Fruit fly (Drosophila melanogaster) whole organism, prepupa: Measurements from ENCODE around the gene dtr.

ENCODE experiments used
- Blimp-1 ChIP-seq: fragments of 200-800 bp; sonication (Bioruptor generic); optimal IDR thresholded peaks from 3 replicates; lab custom pipeline; 2017; ENCODE audit warnings: missing biosample characterization, missing genetic modification characterization, mild to moderate bottlenecking, moderate library complexity, missing genetic modification reagents
- CG11294 ChIP-seq: fragments of 200-800 bp; sonication (Bioruptor generic); IDR thresholded peaks from 2 replicates; pipeline ENCODE4 v1.3.6; 2022; ENCODE audit warnings: missing biosample characterization, missing genetic modification characterization
- CG11762 ChIP-seq: fragments of 200-800 bp; sonication (Bioruptor generic); optimal IDR thresholded peaks from 3 replicates; lab custom pipeline; 2016; ENCODE audit warnings: missing biosample characterization, missing genetic modification characterization; ENCODE audit not compliant: insufficient read depth
- CG1621 ChIP-seq: fragments of 200-800 bp; sonication (Bioruptor generic); optimal IDR thresholded peaks from 3 replicates; lab custom pipeline; 2018; ENCODE audit warnings: missing biosample characterization, mild to moderate bottlenecking, missing genetic modification characterization
- CG16779 ChIP-seq: fragments of 200-800 bp; sonication (Bioruptor generic); optimal IDR thresholded peaks from 3 replicates; lab custom pipeline; 2017; ENCODE audit warnings: missing biosample characterization, mild to moderate bottlenecking, missing genetic modification characterization
- CG3032 ChIP-seq: fragments of 200-800 bp; optimal IDR thresholded peaks from 2 replicates; lab custom pipeline; 2019; ENCODE audit warnings: missing biosample characterization, mild to moderate bottlenecking, missing genetic modification characterization, moderate library complexity
- CG31627 ChIP-seq: fragments of 200-800 bp; sonication (Bioruptor generic); optimal IDR thresholded peaks from 3 replicates; lab custom pipeline; 2016; ENCODE audit warnings: missing biosample characterization, missing genetic modification characterization
- CG4318 ChIP-seq: fragments of 200-800 bp; sonication (Bioruptor generic); optimal IDR thresholded peaks from 3 replicates; lab custom pipeline; 2017; ENCODE audit warnings: missing biosample characterization, mild to moderate bottlenecking, missing genetic modification characterization
- CG6276 ChIP-seq: fragments of 200-800 bp; sonication (Bioruptor generic); optimal IDR thresholded peaks from 2 replicates; lab custom pipeline; 2017; ENCODE audit warnings: missing biosample characterization, mild to moderate bottlenecking, missing genetic modification characterization
- CG6792 ChIP-seq: fragments of 200-800 bp; sonication (Bioruptor generic); optimal IDR thresholded peaks from 3 replicates; lab custom pipeline; 2016; ENCODE audit warnings: missing biosample characterization, missing genetic modification characterization
- Eip75B ChIP-seq: fragments of 200-800 bp; sonication (Bioruptor generic); optimal IDR thresholded peaks from 3 replicates; lab custom pipeline; 2016; ENCODE audit warnings: missing biosample characterization, missing genetic modification characterization
- Eip78C ChIP-seq: fragments of 200-800 bp; sonication (Bioruptor generic); peaks from one replicate; lab custom pipeline; 2016; ENCODE audit warnings: missing biosample characterization, missing genetic modification characterization
- Eip93F ChIP-seq: fragments of 200-800 bp; sonication (Bioruptor generic); optimal IDR thresholded peaks from 2 replicates; lab custom pipeline; 2016; ENCODE audit warnings: missing biosample characterization, mild to moderate bottlenecking, missing genetic modification characterization
- Lpt ChIP-seq: fragments of 200-800 bp; sonication (Bioruptor generic); optimal IDR thresholded peaks from 3 replicates; lab custom pipeline; 2016; ENCODE audit warnings: missing biosample characterization, missing genetic modification characterization
- Met ChIP-seq: fragments of 200-800 bp; sonication (Bioruptor generic); optimal IDR thresholded peaks from 3 replicates; lab custom pipeline; 2016; ENCODE audit warnings: missing biosample characterization, missing genetic modification characterization
- achi ChIP-seq: fragments of 200-800 bp; sonication (Bioruptor generic); optimal IDR thresholded peaks from 3 replicates; lab custom pipeline; 2016; ENCODE audit warnings: missing biosample characterization, missing genetic modification characterization
- cyc ChIP-seq: fragments of 200-800 bp; sonication (Bioruptor generic); optimal IDR thresholded peaks from 3 replicates; lab custom pipeline; 2016; ENCODE audit warnings: missing biosample characterization, missing genetic modification characterization
- dac ChIP-seq: fragments of 200-800 bp; sonication (Bioruptor generic); optimal IDR thresholded peaks from 2 replicates; lab custom pipeline; 2017; ENCODE audit warnings: missing biosample characterization, mild to moderate bottlenecking, missing genetic modification characterization
- dsx ChIP-seq: fragments of 200-800 bp; optimal IDR thresholded peaks from 3 replicates; lab custom pipeline; 2019; ENCODE audit warnings: missing biosample characterization, mild to moderate bottlenecking, missing genetic modification characterization, moderate library complexity; ENCODE audit not compliant: poor library complexity, severe bottlenecking
- eg ChIP-seq: fragments of 200-800 bp; sonication (Bioruptor generic); IDR thresholded peaks from 3 replicates; pipeline ENCODE4 v1.3.6; 2022; ENCODE audit warnings: missing biosample characterization, missing genetic modification characterization
- esn ChIP-seq: fragments of 200-800 bp; sonication (Bioruptor generic); optimal IDR thresholded peaks from 2 replicates; lab custom pipeline; 2016; ENCODE audit warnings: missing biosample characterization, mild to moderate bottlenecking, missing genetic modification characterization, moderate library complexity
- fd59A ChIP-seq: fragments of 200-800 bp; sonication (Bioruptor generic); optimal IDR thresholded peaks from 2 replicates; lab custom pipeline; 2017; ENCODE audit warnings: missing biosample characterization, mild to moderate bottlenecking, missing genetic modification characterization, missing genetic modification reagents
- fd85E ChIP-seq: fragments of 200-800 bp; sonication (Bioruptor generic); optimal IDR thresholded peaks from 3 replicates; lab custom pipeline; 2016; ENCODE audit warnings: missing biosample characterization, missing genetic modification characterization
- fkh ChIP-seq: fragments of 200-800 bp; sonication (Bioruptor generic); optimal IDR thresholded peaks from 3 replicates; lab custom pipeline; 2017; ENCODE audit warnings: missing biosample characterization, mild to moderate bottlenecking, missing genetic modification characterization, moderate library complexity
- lz ChIP-seq: fragments of 200-800 bp; sonication (Bioruptor generic); optimal IDR thresholded peaks from 3 replicates; lab custom pipeline; 2016; ENCODE audit warnings: missing biosample characterization, missing genetic modification characterization
- salr ChIP-seq, 2 experiments: fragments of 200-800 bp; sonication (Bioruptor generic); optimal IDR thresholded peaks; 3 replicates each; lab custom pipeline; 2016 to 2018; ENCODE audit warnings: missing biosample characterization in 2 of 2, missing genetic modification characterization in 2 of 2, mild to moderate bottlenecking in 1 of 2
- vri ChIP-seq: fragments of 200-800 bp; sonication (Bioruptor generic); optimal IDR thresholded peaks from 3 replicates; lab custom pipeline; 2016; ENCODE audit warnings: missing biosample characterization, mild to moderate bottlenecking, missing genetic modification characterization

dtr gene

dm6 chr2L:21381379-21381778 is 20.4 kb downstream of the dtr start:
- TF ChIP-seq Eip78C (no peak), CG6276 (no peak), esn (GFP tag; lab: Kevin White, UChicago) (no peak), fd59A (GFP tag; lab: Kevin White, UChicago) (no peak), CG1621 (no peak), lz (GFP tag; lab: Kevin White, UChicago) (no peak), dac (GFP tag; lab: Kevin White, UChicago) (no peak), Lpt (GFP tag; lab: Kevin White, UChicago) (no peak), CG11762 (GFP tag; lab: Kevin White, UChicago) (no peak), CG6792 (GFP tag; lab: Kevin White, UChicago) (no peak), CG3032 (tag; lab: Kevin White, UChicago) (no peak), achi (GFP tag; lab: Kevin White, UChicago) (no peak), CG11294 (GFP tag; lab: Robert Waterston, UW) (no peak), Met (GFP tag; lab: Kevin White, UChicago) (no peak)

- TF ChIP-seq fkh (GFP tag; lab: Kevin White, UChicago) (no peak), Eip78C (peak; percentile 67), CG1621 (no peak), CG4318 (no peak), vri (no peak), fd85E (GFP tag; lab: Kevin White, UChicago) (no peak), Blimp-1 (GFP tag; lab: Kevin White, UChicago) (peak; percentile 52), cyc (GFP tag; lab: Kevin White, UChicago) (peak; percentile 25), salr (GFP tag; optimal IDR thresholded peaks at IDR 0.05; lab: Kevin White, UChicago) (no peak), CG31627 (no peak), eg (GFP tag; lab: Robert Waterston, UW) (no peak), Eip75B (no peak), dac (GFP tag; lab: Kevin White, UChicago) (no peak), dsx (GFP tag; lab: Kevin White, UChicago) (no peak), Eip93F (no peak), CG16779 (tag; lab: Kevin White, UChicago) (no peak), lz (GFP tag; lab: Kevin White, UChicago) (no peak)
Observed at dm6 chr2L:21396714-21397654, 36.0 kb downstream of the dtr start.
